Worm (Caenorhabditis elegans): Measurements from ENCODE around the gene pot-3.

DNA sequence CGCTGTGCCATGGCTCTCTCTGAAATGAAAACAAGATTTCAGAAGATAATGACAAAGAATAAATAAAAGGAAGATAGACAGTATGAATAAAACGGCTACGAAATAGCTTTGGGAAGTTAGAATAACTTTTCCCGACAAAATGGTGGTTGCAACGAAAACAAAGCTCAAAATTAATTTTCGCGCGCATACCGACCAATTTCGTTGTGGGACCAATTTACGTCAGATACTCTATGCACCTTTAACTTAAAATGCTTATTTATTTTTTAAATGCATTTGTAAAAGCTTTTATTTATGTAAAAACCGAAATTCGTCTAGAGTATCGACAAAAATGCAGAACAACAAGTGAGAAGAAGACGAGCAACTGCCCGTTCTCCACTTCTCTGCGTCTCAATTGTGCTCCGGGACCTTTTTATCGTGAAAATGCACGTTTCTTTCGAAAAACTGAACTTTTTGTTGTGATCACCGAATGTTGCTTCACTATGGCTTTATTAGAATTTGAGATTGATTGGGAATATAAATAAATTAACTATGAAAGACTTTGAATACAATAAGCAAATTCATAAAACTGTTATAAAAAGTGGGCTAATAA is 11.8 kb upstream of the pot-3 start, which contains the start of gene rml-1:
- TF ChIP-seq lin-11 (tag; optimal IDR thresholded peaks at IDR 0.05) (no peak), sox-4 (tag; optimal IDR thresholded peaks at IDR 0.05) (no peak), ceh-9 (tag; optimal IDR thresholded peaks at IDR 0.05) (no peak), odd-2 (tag; optimal IDR thresholded peaks at IDR 0.05) (no peak), nfya-1 (tag; optimal IDR thresholded peaks at IDR 0.05) (no peak), ama-1 (optimal IDR thresholded peaks at IDR 0.05) (no peak), npax-4 (tag; optimal IDR thresholded peaks at IDR 0.05) (no peak), sox-2 (GFP tag; IDR thresholded peaks at IDR 0.05) (no peak), unc-55 (GFP tag; optimal IDR thresholded peaks at IDR 0.05) (no peak)
